Fruit fly (Drosophila melanogaster): ENCODE measurements around the gene CG7627.

dm6 chr2L:8389231-8389630, 27.0 kb upstream of the CG7627 start, which contains the start of gene CG42819:
- TF ChIP-seq Pif1B (GFP tag; optimal IDR thresholded peaks at IDR 0.05), result no peak
- TF ChIP-seq EcR (GFP tag; optimal IDR thresholded peaks at IDR 0.05), result no peak
- TF ChIP-seq gl (tag; optimal IDR thresholded peaks at IDR 0.05), result no peak
- no peak for TF ChIP-seq CG15710 (tag; optimal IDR thresholded peaks at IDR 0.05)
